Worm (Caenorhabditis elegans): ENCODE data around the gene mvb-12.

mvb-12 gene

DNA sequence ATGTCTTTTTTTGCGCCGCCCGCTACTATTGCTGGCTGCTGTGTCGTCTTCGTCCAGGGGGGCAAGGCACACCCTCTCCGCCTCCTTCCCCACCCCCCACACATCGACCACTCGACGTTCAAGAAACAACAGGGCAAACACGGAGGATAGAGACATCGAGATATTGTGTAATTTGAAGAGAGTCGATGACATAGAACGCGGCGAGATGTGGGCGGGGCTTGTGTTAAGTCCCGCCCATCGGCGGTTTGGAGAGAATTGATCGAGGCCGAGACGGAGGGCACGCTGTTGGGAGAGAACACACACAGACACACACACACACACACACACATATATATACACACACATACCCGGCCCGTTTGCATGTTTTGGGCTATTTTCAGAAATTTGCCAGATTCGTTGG, 15.3 kb downstream of the mvb-12 start (continued):
- peak; percentile 77; the same call in 1 of the 2 replicates for TF ChIP-seq dox-1 (GFP tag; IDR thresholded peaks at IDR 0.05)
- peak; percentile 5 for TF ChIP-seq somi-1 (GFP tag; optimal IDR thresholded peaks at IDR 0.05)
- 0 out of 2 replicates have a peak, but pooled peaks have one; percentile 53 for TF ChIP-seq ekl-4 (GFP tag; IDR thresholded peaks at IDR 0.05)
- no peak for TF ChIP-seq F57A8.1 (GFP tag; optimal IDR thresholded peaks at IDR 0.05)
- peak; percentile 75 for TF ChIP-seq egrh-3 (GFP tag; IDR thresholded peaks at IDR 0.05)
- peak; percentile 34 for TF ChIP-seq nhr-27 (tag; optimal IDR thresholded peaks at IDR 0.05)
- peak; percentile 97 for TF ChIP-seq zfh-2 (GFP tag; conservative IDR thresholded peaks at IDR 0.05)
- 0 out of 2 replicates have a peak, but pooled peaks have one; percentile 24 for TF ChIP-seq K11D2.4 (GFP tag; IDR thresholded peaks at IDR 0.05)
- TF ChIP-seq pbrm-1 (GFP tag; IDR thresholded peaks at IDR 0.05), result peak; percentile 55
- TF ChIP-seq madf-10 (tag; optimal IDR thresholded peaks at IDR 0.05), result peak; percentile 48
- TF ChIP-seq mcd-1 (GFP tag; IDR thresholded peaks at IDR 0.05), result peak; percentile 67
- peak; percentile 59; the same call in 1 of the 2 replicates for TF ChIP-seq Y56A3A.18 (GFP tag; IDR thresholded peaks at IDR 0.05)
- no peak for TF ChIP-seq B0035.1 (tag; optimal IDR thresholded peaks at IDR 0.05)
- TF ChIP-seq lin-40 (tag; optimal IDR thresholded peaks at IDR 0.05), result peak; percentile 77
- TF ChIP-seq ceh-91 (GFP tag; IDR thresholded peaks at IDR 0.05), result no peak
- no peak for TF ChIP-seq ceh-58 (GFP tag; IDR thresholded peaks at IDR 0.05)
- no peak for TF ChIP-seq egl-18 (GFP tag; IDR thresholded peaks at IDR 0.05)
- peak; percentile 46 for TF ChIP-seq gei-17 (GFP tag; optimal IDR thresholded peaks at IDR 0.05)
- peak; percentile 80 for TF ChIP-seq hmg-1.2 (GFP tag; IDR thresholded peaks at IDR 0.05)
- peak in 1 of 2 experiments; percentile 38 for TF ChIP-seq let-607 (tag; optimal IDR thresholded peaks at IDR 0.05)
- no peak for TF ChIP-seq fkh-3 (tag; optimal IDR thresholded peaks at IDR 0.05)
- peak; percentile 30 for TF ChIP-seq tbp1 (GFP tag; optimal IDR thresholded peaks at IDR 0.05)
- no peak for TF ChIP-seq nhr-179 (tag; optimal IDR thresholded peaks at IDR 0.05)

DNA sequence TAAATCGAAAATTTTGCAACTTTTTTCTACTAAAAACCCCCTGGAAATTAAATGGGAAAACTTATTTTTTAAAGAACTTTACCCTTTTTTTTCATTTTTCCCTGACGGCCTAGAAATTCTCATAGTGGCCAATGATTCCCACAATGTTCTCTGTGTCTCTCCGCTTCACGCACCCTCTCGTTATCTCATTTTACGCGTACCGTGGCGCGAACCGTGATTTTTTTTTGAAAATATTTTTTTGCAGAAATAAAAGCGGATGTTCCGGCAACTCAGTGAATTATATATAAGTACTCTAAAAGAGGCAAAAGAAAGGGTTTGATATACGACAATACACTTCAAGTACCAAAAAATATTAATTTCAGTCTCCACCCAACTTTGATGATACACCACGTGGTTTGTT, 16.1 kb downstream of the mvb-12 start, which contains the start of gene C06A6.2:
Gene C06A6.2, plus strand, starts transcription at position 237 of the 400 bp plus-strand sequence.
- TF ChIP-seq lag-1 (GFP tag; IDR thresholded peaks at IDR 0.05) (no peak), Y53F4B.3 (GFP tag; IDR thresholded peaks at IDR 0.05) (no peak), madf-3 (GFP tag; IDR thresholded peaks at IDR 0.05) (no peak), unc-62 (GFP tag; optimal IDR thresholded peaks at IDR 0.05) (no peak), ztf-28 (GFP tag; IDR thresholded peaks at IDR 0.05) (no peak), F23B12.7 (tag; optimal IDR thresholded peaks at IDR 0.05; ENCODE audit: insufficient read depth) (no peak), let-526 (GFP tag; IDR thresholded peaks at IDR 0.05) (no peak), egrh-3 (GFP tag; IDR thresholded peaks at IDR 0.05) (no peak), F55B11.4 (tag; optimal IDR thresholded peaks at IDR 0.05; ENCODE audit: borderline replicate concordance, insufficient read depth) (no peak), nhr-120 (GFP tag; IDR thresholded peaks at IDR 0.05) (no peak), ceh-79 (tag; optimal IDR thresholded peaks at IDR 0.05) (no peak), Y95B8A.8 (GFP tag; IDR thresholded peaks at IDR 0.05) (no peak), ztf-3 (GFP tag; optimal IDR thresholded peaks at IDR 0.05) (no peak), D2030.7 (GFP tag; IDR thresholded peaks at IDR 0.05) (no peak), F22D6.2 (tag; optimal IDR thresholded peaks at IDR 0.05) (no peak), hlh-12 (tag; optimal IDR thresholded peaks at IDR 0.05) (no peak), tbp1 (GFP tag; optimal IDR thresholded peaks at IDR 0.05) (no peak), ceh-40 (GFP tag; IDR thresholded peaks at IDR 0.05) (no peak)

All from whole organism, young adult.